Worm (Caenorhabditis elegans): ENCODE data around the gene R09A8.9.

R09A8.9 gene

DNA sequence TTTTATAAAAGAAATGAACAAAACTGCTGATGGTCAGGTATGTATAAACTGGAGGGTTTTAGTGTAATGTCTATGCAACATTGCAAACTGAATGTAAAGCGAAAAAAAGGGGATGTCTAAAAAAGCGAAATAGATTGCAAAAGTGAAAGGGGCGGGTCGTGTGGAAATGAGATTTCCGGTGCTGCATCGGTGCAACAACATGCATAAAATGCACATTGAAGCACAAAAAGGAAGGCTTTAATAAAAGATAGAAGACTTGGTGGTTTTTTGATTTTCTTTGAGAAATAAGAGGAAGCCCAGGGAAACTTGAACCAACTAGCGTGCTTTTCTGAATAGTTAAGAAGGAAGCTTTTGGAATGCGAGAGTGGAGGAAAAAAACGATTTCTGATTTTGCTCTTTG, 28.9 kb downstream of the R09A8.9 start:
- TF ChIP-seq ama-1 (optimal IDR thresholded peaks at IDR 0.05) (no peak), unc-42 (tag; optimal IDR thresholded peaks at IDR 0.05) (peak; percentile 76)

DNA sequence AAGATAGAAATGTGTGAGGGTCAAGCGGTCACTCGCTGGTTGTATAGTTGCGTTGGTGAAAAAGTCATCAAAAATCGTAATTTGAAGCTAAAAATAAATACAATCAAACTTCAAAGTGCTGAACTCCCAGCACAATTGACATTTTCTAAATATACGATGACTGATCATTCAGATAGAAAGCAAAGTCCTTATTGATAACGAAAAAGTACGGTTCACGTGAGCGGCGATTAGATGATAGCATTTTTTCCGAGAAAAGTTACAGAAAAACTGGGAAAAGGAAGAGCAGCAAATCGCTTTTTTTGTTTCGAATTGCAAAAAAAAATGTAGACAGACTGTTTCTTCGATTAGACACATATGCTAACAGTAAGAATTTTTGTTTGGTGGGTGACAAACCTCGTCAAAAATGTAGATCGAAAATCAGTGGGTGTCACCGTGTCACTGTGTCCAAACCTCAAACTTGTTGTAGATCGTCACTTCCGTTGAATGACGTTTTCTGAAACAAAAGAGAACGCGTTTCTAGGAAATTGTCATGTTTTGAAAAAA, 30.2 kb downstream of the R09A8.9 start, which contains the start of gene ivns-1:
Gene ivns-1 (minus strand): TSS at position 493 of the 543 bp plus-strand sequence.
- TF ChIP-seq ama-1 (optimal IDR thresholded peaks at IDR 0.05) (no peak), odd-2 (tag; optimal IDR thresholded peaks at IDR 0.05) (no peak), pqm-1 (tag; optimal IDR thresholded peaks at IDR 0.05) (no peak), pha-2 (tag; optimal IDR thresholded peaks at IDR 0.05) (no peak), ztf-16 (tag; optimal IDR thresholded peaks at IDR 0.05) (no peak), fax-1 (tag; optimal IDR thresholded peaks at IDR 0.05) (no peak), hlh-13 (GFP tag; optimal IDR thresholded peaks at IDR 0.05) (no peak), nfya-1 (tag; optimal IDR thresholded peaks at IDR 0.05) (no peak), ceh-24 (tag; optimal IDR thresholded peaks at IDR 0.05) (no peak), ceh-2 (tag; optimal IDR thresholded peaks at IDR 0.05) (no peak), lin-11 (tag; optimal IDR thresholded peaks at IDR 0.05) (no peak), sox-2 (GFP tag; IDR thresholded peaks at IDR 0.05) (no peak), sox-4 (tag; optimal IDR thresholded peaks at IDR 0.05) (no peak), zip-5 (tag; optimal IDR thresholded peaks at IDR 0.05) (no peak), unc-3 (GFP tag; conservative IDR thresholded peaks at IDR 0.05) (no peak), unc-3 (tag; optimal IDR thresholded peaks at IDR 0.05) (no peak), dve-1 (tag; optimal IDR thresholded peaks at IDR 0.05) (no peak), hlh-30 (tag; optimal IDR thresholded peaks at IDR 0.05; ENCODE audit: insufficient read depth) (no peak), dmd-4 (tag; optimal IDR thresholded peaks at IDR 0.05; ENCODE audit: borderline replicate concordance) (no peak), K02D7.2 (tag; optimal IDR thresholded peaks at IDR 0.05) (no peak), ceh-19 (GFP tag; optimal IDR thresholded peaks at IDR 0.05) (no peak)

DNA sequence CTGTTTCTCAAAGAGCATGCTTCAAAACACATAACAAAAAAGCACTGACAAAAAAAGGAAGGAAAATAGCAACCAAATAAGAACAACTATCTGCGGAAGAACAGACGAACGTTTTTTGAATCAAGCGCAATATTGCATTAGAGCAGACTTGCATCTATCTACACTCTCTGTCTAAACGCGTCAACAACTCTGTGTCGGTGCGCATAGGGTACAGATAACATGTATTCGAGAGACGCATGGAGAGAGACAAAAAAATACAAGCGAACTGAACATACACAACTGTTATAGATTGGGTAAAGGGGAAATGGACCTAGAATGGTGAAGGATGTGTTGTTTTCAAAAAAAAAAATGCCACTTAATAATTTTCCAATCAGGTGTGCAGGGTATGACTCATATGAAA, 31.3 kb downstream of the R09A8.9 start:
- TF ChIP-seq unc-55 (GFP tag; optimal IDR thresholded peaks at IDR 0.05) = peak; percentile 4
- TF ChIP-seq F13H6.1 (tag; optimal IDR thresholded peaks at IDR 0.05) = no peak
- TF ChIP-seq ceh-9 (tag; optimal IDR thresholded peaks at IDR 0.05) = no peak
- peak; percentile 22 for TF ChIP-seq sdc-2 (tag; optimal IDR thresholded peaks at IDR 0.05)
- no peak for TF ChIP-seq zip-5 (tag; optimal IDR thresholded peaks at IDR 0.05)
- TF ChIP-seq nfya-1 (tag; optimal IDR thresholded peaks at IDR 0.05) = peak; percentile 14
- TF ChIP-seq elt-2 (tag; optimal IDR thresholded peaks at IDR 0.05) = peak; percentile 5
- peak; percentile 20 for TF ChIP-seq dve-1 (tag; optimal IDR thresholded peaks at IDR 0.05)
- TF ChIP-seq tbx-2 (tag; optimal IDR thresholded peaks at IDR 0.05) = peak; percentile 14

DNA sequence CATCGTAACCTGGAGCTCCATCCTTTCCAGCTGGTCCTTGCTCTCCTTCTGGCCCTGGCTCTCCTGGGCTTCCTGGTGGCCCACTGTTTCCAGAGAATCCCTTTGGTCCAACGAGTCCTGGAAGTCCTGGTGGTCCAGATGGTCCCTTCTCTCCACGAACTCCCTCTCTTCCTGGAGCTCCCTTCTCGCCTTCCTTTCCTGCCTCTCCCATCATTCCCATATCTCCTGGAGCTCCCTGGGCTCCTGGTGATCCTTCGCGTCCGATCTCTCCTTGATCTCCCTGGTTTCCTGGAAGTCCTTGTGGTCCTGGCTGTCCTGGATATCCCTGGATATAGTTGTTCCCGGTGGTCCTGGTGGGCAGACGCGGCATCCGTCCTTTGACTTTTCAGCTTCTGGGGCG, 32.5 kb downstream of the R09A8.9 start:
- no peak for TF ChIP-seq ahr-1 (tag; optimal IDR thresholded peaks at IDR 0.05)
- TF ChIP-seq elt-4 (tag; optimal IDR thresholded peaks at IDR 0.05) = peak; percentile 17
- TF ChIP-seq ceh-2 (tag; optimal IDR thresholded peaks at IDR 0.05) = no peak
- peak; percentile 9 for TF ChIP-seq ceh-14 (tag; optimal IDR thresholded peaks at IDR 0.05)
- TF ChIP-seq pha-2 (tag; optimal IDR thresholded peaks at IDR 0.05) = no peak
- peak; percentile 18 for TF ChIP-seq C08G9.2 (tag; optimal IDR thresholded peaks at IDR 0.05)
- no peak for TF ChIP-seq pag-3 (tag; optimal IDR thresholded peaks at IDR 0.05; ENCODE audit: borderline replicate concordance)

DNA sequence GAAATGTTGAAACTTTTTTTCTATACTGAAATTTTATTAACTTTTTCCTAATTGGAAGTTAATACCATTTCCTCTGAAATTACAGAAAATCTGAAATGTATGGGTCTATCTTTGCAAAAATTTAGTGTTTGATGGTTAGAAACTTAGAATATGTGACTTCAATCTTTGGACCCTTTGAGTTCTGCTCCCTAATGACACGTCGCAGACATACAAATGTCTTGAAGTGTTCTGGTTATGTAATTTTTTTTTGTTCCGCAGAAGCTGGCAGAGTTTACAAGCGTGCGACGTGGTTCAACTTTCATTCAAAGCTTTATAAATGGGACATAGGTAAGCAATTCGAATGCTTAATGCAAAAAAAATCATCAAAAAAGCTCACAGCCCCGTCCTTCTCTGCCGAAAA, 34.2 kb downstream of the R09A8.9 start:
- TF ChIP-seq ceh-48 (tag; optimal IDR thresholded peaks at IDR 0.05) (no peak), unc-42 (tag; optimal IDR thresholded peaks at IDR 0.05) (no peak), che-1 (tag; optimal IDR thresholded peaks at IDR 0.05) (no peak), syd-9 (tag; optimal IDR thresholded peaks at IDR 0.05) (no peak), sox-4 (tag; optimal IDR thresholded peaks at IDR 0.05) (no peak), sox-2 (GFP tag; IDR thresholded peaks at IDR 0.05) (no peak), ref-2 (tag; optimal IDR thresholded peaks at IDR 0.05) (no peak), hlh-8 (tag; optimal IDR thresholded peaks at IDR 0.05) (no peak), dmd-4 (tag; optimal IDR thresholded peaks at IDR 0.05; ENCODE audit: borderline replicate concordance) (no peak), pax-1 (tag; optimal IDR thresholded peaks at IDR 0.05) (no peak), pros-1 (tag; optimal IDR thresholded peaks at IDR 0.05) (no peak), fax-1 (tag; optimal IDR thresholded peaks at IDR 0.05) (no peak), tbx-7 (tag; optimal IDR thresholded peaks at IDR 0.05) (no peak), madf-2 (tag; optimal IDR thresholded peaks at IDR 0.05) (no peak), fkh-10 (GFP tag; optimal IDR thresholded peaks at IDR 0.05) (no peak), ceh-22 (tag; optimal IDR thresholded peaks at IDR 0.05) (no peak), ceh-24 (tag; optimal IDR thresholded peaks at IDR 0.05) (no peak), rnt-1 (tag; optimal IDR thresholded peaks at IDR 0.05) (no peak), ceh-31 (tag; optimal IDR thresholded peaks at IDR 0.05) (no peak)
